Worm (Caenorhabditis elegans) whole organism, young adult: ENCODE results near the gene sir-2.3.

Source experiments
- B0035.1 ChIP-seq: sonication (generic microtip); optimal IDR thresholded peaks from 2 replicates; lab custom pipeline; 2016; ENCODE audit warnings: missing genetic modification characterization, mild to moderate bottlenecking, missing compliant biosample characterization, missing genotype, missing genetic modification reagents
- C06A6.2 ChIP-seq: fragments of 200-800 bp; sonication (Bioruptor generic); conservative IDR thresholded peaks from 2 replicates; pipeline ENCODE4 v1.3.6; 2022; ENCODE audit warnings: missing genetic modification characterization, missing compliant biosample characterization
- C17E4.6 ChIP-seq: fragments of 200-800 bp; sonication (Bioruptor generic); IDR thresholded peaks from 2 replicates; pipeline ENCODE4 v1.3.6; 2022; ENCODE audit warnings: missing genetic modification reagents, missing genetic modification characterization, missing compliant biosample characterization
- F10E7.11 ChIP-seq: sonication (generic microtip); optimal IDR thresholded peaks from 2 replicates; lab custom pipeline; 2017; ENCODE audit warnings: mild to moderate bottlenecking, missing genetic modification characterization, moderate library complexity, missing compliant biosample characterization
- F23B12.7 ChIP-seq: sonication (generic microtip); optimal IDR thresholded peaks from 2 replicates; lab custom pipeline; 2017; ENCODE audit warnings: missing genetic modification characterization, mild to moderate bottlenecking, missing compliant biosample characterization, antibody characterized with exemption, moderate library complexity; ENCODE audit not compliant: insufficient read depth
- F33H1.4 ChIP-seq: fragments of 200-800 bp; sonication (Bioruptor generic); IDR thresholded peaks from 2 replicates; pipeline ENCODE4 v1.3.6; 2022; ENCODE audit warnings: missing genetic modification reagents, missing genetic modification characterization, missing compliant biosample characterization
- F49E8.2 ChIP-seq: sonication (generic microtip); optimal IDR thresholded peaks from 3 replicates; lab custom pipeline; 2017; ENCODE audit warnings: missing genetic modification characterization, mild to moderate bottlenecking, missing compliant biosample characterization, antibody characterized with exemption, moderate library complexity; ENCODE audit not compliant: insufficient read depth
- F52B5.7 ChIP-seq: sonication (generic microtip); optimal IDR thresholded peaks from 2 replicates; lab custom pipeline; 2016; ENCODE audit warnings: mild to moderate bottlenecking, missing genetic modification characterization, missing compliant biosample characterization
- F57C9.4 ChIP-seq: sonication (generic microtip); optimal IDR thresholded peaks from 2 replicates; lab custom pipeline; 2017; ENCODE audit warnings: mild to moderate bottlenecking, missing genetic modification characterization, missing compliant biosample characterization
- K11D2.4 ChIP-seq: fragments of 200-800 bp; sonication (Bioruptor generic); IDR thresholded peaks from 2 replicates; pipeline ENCODE4 v1.3.6; 2022; ENCODE audit warnings: missing genetic modification reagents, missing genetic modification characterization, missing compliant biosample characterization
- K12H6.12 ChIP-seq: fragments of 200-800 bp; sonication (Bioruptor generic); optimal IDR thresholded peaks from 2 replicates; lab custom pipeline; 2018; ENCODE audit warnings: mild to moderate bottlenecking, missing genetic modification characterization, missing compliant biosample characterization
- Y56A3A.18 ChIP-seq: fragments of 200-800 bp; sonication (Bioruptor generic); IDR thresholded peaks from 2 replicates; pipeline ENCODE4 v1.3.6; 2022; ENCODE audit warnings: missing genetic modification reagents, missing genetic modification characterization, missing compliant biosample characterization
- Y67H2A.10 ChIP-seq: fragments of 200-800 bp; sonication (Bioruptor generic); conservative IDR thresholded peaks from 2 replicates; pipeline ENCODE4 v1.3.6; 2022; ENCODE audit warnings: missing genetic modification reagents, missing genetic modification characterization, missing compliant biosample characterization
- Y79H2A.3 ChIP-seq: fragments of 200-800 bp; sonication (Bioruptor generic); conservative IDR thresholded peaks from 2 replicates; pipeline ENCODE4 v1.3.6; 2022; ENCODE audit warnings: missing genetic modification reagents, missing genetic modification characterization, missing compliant biosample characterization
- Y95B8A.8 ChIP-seq: fragments of 200-800 bp; sonication (Bioruptor generic); IDR thresholded peaks from 2 replicates; pipeline ENCODE4 v1.3.6; 2022; ENCODE audit warnings: missing genetic modification reagents, missing genetic modification characterization, missing compliant biosample characterization
- atf-7 ChIP-seq: sonication (generic microtip); optimal IDR thresholded peaks from 2 replicates; lab custom pipeline; 2017; ENCODE audit warnings: mild to moderate bottlenecking, missing genetic modification characterization, missing compliant biosample characterization
- attf-6 ChIP-seq: fragments of 200-800 bp; sonication (Bioruptor generic); IDR thresholded peaks from 2 replicates; pipeline ENCODE4 v1.3.6; 2022; ENCODE audit warnings: missing genetic modification reagents, missing genetic modification characterization, missing compliant biosample characterization
- bed-2 ChIP-seq: fragments of 200-800 bp; sonication (Bioruptor generic); IDR thresholded peaks from 2 replicates; pipeline ENCODE4 v1.3.6; 2022; ENCODE audit warnings: missing genetic modification reagents, missing genetic modification characterization, missing compliant biosample characterization
- cebp-1 ChIP-seq, 2 experiments: fragments of 200-800 bp in 1 of 2; sonication (Bioruptor generic) in 1 of 2; sonication (generic microtip) in 1 of 2; IDR thresholded peaks in 1 of 2; optimal IDR thresholded peaks in 1 of 2; 2 replicates each; pipeline versions ENCODE4 v1.3.6 to Lab custom; 2017 to 2022; ENCODE audit warnings: missing compliant biosample characterization in 2 of 2, missing genetic modification characterization in 2 of 2, mild to moderate bottlenecking in 1 of 2, missing genetic modification reagents in 1 of 2, moderate library complexity in 1 of 2
- ceh-100 ChIP-seq: fragments of 200-800 bp; sonication (Bioruptor generic); IDR thresholded peaks from 2 replicates; pipeline ENCODE4 v1.3.6; 2022; ENCODE audit warnings: missing genetic modification reagents, missing genetic modification characterization, missing compliant biosample characterization
- ceh-91 ChIP-seq: fragments of 200-800 bp; sonication (Bioruptor generic); IDR thresholded peaks from 2 replicates; pipeline ENCODE4 v1.3.6; 2022; ENCODE audit warnings: missing genetic modification reagents, missing genetic modification characterization, missing compliant biosample characterization
- dox-1 ChIP-seq: fragments of 200-800 bp; sonication (Bioruptor generic); IDR thresholded peaks from 2 replicates; pipeline ENCODE4 v1.3.6; 2022; ENCODE audit warnings: missing genetic modification reagents, missing genetic modification characterization, missing compliant biosample characterization
- dpl-1 ChIP-seq: fragments of 150-350 bp; optimal IDR thresholded peaks from 2 replicates; lab custom pipeline; 2014; ENCODE audit warnings: missing biosample characterization, missing genetic modification reagents, missing genetic modification characterization
- egl-44 ChIP-seq: fragments of 200-800 bp; sonication (Bioruptor generic); IDR thresholded peaks from 2 replicates; pipeline ENCODE4 v1.3.6; 2022; ENCODE audit warnings: missing genetic modification reagents, missing genetic modification characterization, missing compliant biosample characterization
- ekl-4 ChIP-seq: fragments of 200-800 bp; sonication (Bioruptor generic); IDR thresholded peaks from 2 replicates; pipeline ENCODE4 v1.3.6; 2022; ENCODE audit warnings: missing genetic modification reagents, missing genetic modification characterization, missing compliant biosample characterization
- fkh-3 ChIP-seq: sonication (generic microtip); optimal IDR thresholded peaks from 2 replicates; lab custom pipeline; 2016; ENCODE audit warnings: mild to moderate bottlenecking, missing genetic modification characterization, missing compliant biosample characterization
- gei-17 ChIP-seq: fragments of 200-800 bp; sonication (Bioruptor generic); optimal IDR thresholded peaks from 2 replicates; lab custom pipeline; 2018; ENCODE audit warnings: mild to moderate bottlenecking, missing genetic modification characterization, missing compliant biosample characterization
- hrde-1 ChIP-seq: sonication (generic microtip); optimal IDR thresholded peaks from 2 replicates; lab custom pipeline; 2016; ENCODE audit warnings: missing genetic modification characterization, mild to moderate bottlenecking, missing compliant biosample characterization, moderate library complexity, missing genotype, missing genetic modification reagents, borderline replicate concordance
- hsf-1 ChIP-seq: fragments of 200-800 bp; sonication (Bioruptor generic); IDR thresholded peaks from 2 replicates; pipeline ENCODE4 v1.3.6; 2022; ENCODE audit warnings: missing genetic modification reagents, missing genetic modification characterization, missing compliant biosample characterization
- lin-26 ChIP-seq: fragments of 200-800 bp; sonication (Bioruptor generic); IDR thresholded peaks from 2 replicates; pipeline ENCODE4 v1.3.6; 2022; ENCODE audit warnings: missing genetic modification reagents, missing genetic modification characterization, missing compliant biosample characterization
- lin-35 ChIP-seq, 3 experiments: fragments of 150-350 bp in 2 of 3; sonication (generic microtip) in 1 of 3; optimal IDR thresholded peaks; 2 replicates each; lab custom pipeline; 2014 to 2018; ENCODE audit warnings: missing biosample characterization in 3 of 3, missing genetic modification characterization in 3 of 3, missing genetic modification reagents in 3 of 3
- lin-40 ChIP-seq: sonication (generic microtip); optimal IDR thresholded peaks from 2 replicates; lab custom pipeline; 2016; ENCODE audit warnings: missing genetic modification characterization, mild to moderate bottlenecking, missing compliant biosample characterization, missing genotype, missing genetic modification reagents
- lir-1 ChIP-seq: fragments of 200-800 bp; sonication (Bioruptor generic); conservative IDR thresholded peaks from 2 replicates; pipeline ENCODE4 v1.3.6; 2022; ENCODE audit warnings: missing genetic modification reagents, missing genetic modification characterization, missing compliant biosample characterization
- lsy-27 ChIP-seq: sonication (generic microtip); optimal IDR thresholded peaks from 2 replicates; lab custom pipeline; 2017; ENCODE audit warnings: missing genetic modification characterization, mild to moderate bottlenecking, missing compliant biosample characterization, antibody characterized with exemption, missing genotype, borderline replicate concordance; ENCODE audit not compliant: insufficient read depth
- madf-10 ChIP-seq: sonication (generic microtip); optimal IDR thresholded peaks from 2 replicates; lab custom pipeline; 2016; ENCODE audit warnings: mild to moderate bottlenecking, missing genetic modification characterization, missing compliant biosample characterization
- madf-3 ChIP-seq: fragments of 200-800 bp; sonication (Bioruptor generic); IDR thresholded peaks from 2 replicates; pipeline ENCODE4 v1.3.6; 2022; ENCODE audit warnings: missing genetic modification reagents, missing genetic modification characterization, missing compliant biosample characterization
- madf-6 ChIP-seq: fragments of 200-800 bp; sonication (Bioruptor generic); IDR thresholded peaks from 2 replicates; pipeline ENCODE4 v1.3.6; 2022; ENCODE audit warnings: missing genetic modification reagents, missing genetic modification characterization, missing compliant biosample characterization
- nfya-2 ChIP-seq: fragments of 200-800 bp; sonication (Bioruptor generic); IDR thresholded peaks from 2 replicates; pipeline ENCODE4 v1.3.6; 2022; ENCODE audit warnings: missing genetic modification reagents, missing genetic modification characterization, missing compliant biosample characterization
- nhr-80 ChIP-seq: sonication (generic microtip); optimal IDR thresholded peaks from 2 replicates; lab custom pipeline; 2016; ENCODE audit warnings: missing genetic modification characterization, missing compliant biosample characterization
- pbrm-1 ChIP-seq: fragments of 200-800 bp; sonication (Bioruptor generic); IDR thresholded peaks from 2 replicates; pipeline ENCODE4 v1.3.6; 2022; ENCODE audit warnings: missing genetic modification reagents, missing genetic modification characterization, missing compliant biosample characterization
- rec-8 ChIP-seq, 2 experiments: sonication (generic microtip); optimal IDR thresholded peaks; 2 replicates each; lab custom pipeline; 2016; ENCODE audit warnings: mild to moderate bottlenecking in 2 of 2, missing genetic modification characterization in 2 of 2, missing genetic modification reagents in 2 of 2, missing genotype in 2 of 2, missing biosample characterization in 1 of 2, missing compliant biosample characterization in 1 of 2, moderate library complexity in 1 of 2
- repo-1 ChIP-seq: sonication (generic microtip); optimal IDR thresholded peaks from 2 replicates; lab custom pipeline; 2017; ENCODE audit warnings: mild to moderate bottlenecking, missing genetic modification characterization, missing compliant biosample characterization
- rpc-1 ChIP-seq, 2 experiments: fragments of 150-350 bp in 1 of 2; sonication (generic microtip) in 1 of 2; optimal IDR thresholded peaks; 2 replicates each; lab custom pipeline; 2014 to 2018; ENCODE audit warnings: missing biosample characterization in 1 of 2, missing genetic modification characterization in 1 of 2, missing genetic modification reagents in 1 of 2, missing genotype in 1 of 2
- sdz-38 ChIP-seq: sonication (generic microtip); optimal IDR thresholded peaks from 2 replicates; lab custom pipeline; 2016; ENCODE audit warnings: missing genotype, missing genetic modification characterization, missing compliant biosample characterization
- unc-130 ChIP-seq: sonication (generic microtip); optimal IDR thresholded peaks from 2 replicates; lab custom pipeline; 2016; ENCODE audit warnings: missing genetic modification reagents, missing genetic modification characterization, missing compliant biosample characterization
- ztf-22 ChIP-seq: fragments of 200-800 bp; sonication (Bioruptor generic); optimal IDR thresholded peaks from 2 replicates; lab custom pipeline; 2018; ENCODE audit warnings: mild to moderate bottlenecking, missing genetic modification characterization, moderate library complexity, missing compliant biosample characterization
- ztf-25 ChIP-seq: fragments of 200-800 bp; sonication (Bioruptor generic); IDR thresholded peaks from 2 replicates; pipeline ENCODE4 v1.3.6; 2022; ENCODE audit warnings: missing genetic modification reagents, missing genetic modification characterization, missing compliant biosample characterization

The sir-2.3 gene

ce11 chrX:13356469-13356868, 25.0 kb downstream of the sir-2.3 start:
- TF ChIP-seq lin-35 (GFP tag; optimal IDR thresholded peaks at IDR 0.05; lab: Kevin White, UChicago): no peak
- TF ChIP-seq cebp-1 (GFP tag; IDR thresholded peaks at IDR 0.05; lab: Robert Waterston, UW): no peak
- TF ChIP-seq cebp-1 (tag; optimal IDR thresholded peaks at IDR 0.05; lab: Kevin White, UChicago): peak; percentile 61
- no peak for TF ChIP-seq hrde-1 (tag; lab: Kevin White, UChicago)
- no peak for TF ChIP-seq B0035.1 (tag; lab: Kevin White, UChicago)
- no peak for TF ChIP-seq F23B12.7 (tag; lab: Kevin White, UChicago)
- TF ChIP-seq egl-44 (GFP tag; lab: Robert Waterston, UW): 0 out of 2 replicates have a peak, but pooled peaks have one; percentile 44
- TF ChIP-seq Y67H2A.10: no peak
- TF ChIP-seq fkh-3: no peak
- no peak for TF ChIP-seq unc-130
- TF ChIP-seq bed-2: no peak
- no peak for TF ChIP-seq C17E4.6 (GFP tag; lab: Robert Waterston, UW)
- TF ChIP-seq K12H6.12 (tag; lab: Kevin White, UChicago): no peak
- no peak for TF ChIP-seq attf-6
- TF ChIP-seq hsf-1: no peak
- peak; percentile 9 for TF ChIP-seq gei-17 (GFP tag; lab: Kevin White, UChicago)
- TF ChIP-seq lin-26 (GFP tag; lab: Robert Waterston, UW): no peak
- TF ChIP-seq ztf-25 (GFP tag; lab: Robert Waterston, UW): no peak
- no peak for TF ChIP-seq Y95B8A.8 (GFP tag; lab: Robert Waterston, UW)
- no peak for TF ChIP-seq pbrm-1 (GFP tag; lab: Robert Waterston, UW)
- TF ChIP-seq madf-10 (tag; lab: Kevin White, UChicago): no peak
- no peak for TF ChIP-seq F57C9.4 (tag; lab: Kevin White, UChicago)
- TF ChIP-seq nhr-80 (tag; lab: Kevin White, UChicago): peak; percentile 89
- peak; percentile 83 for TF ChIP-seq lin-40 (tag; lab: Kevin White, UChicago)
- no peak for TF ChIP-seq F33H1.4 (GFP tag; lab: Robert Waterston, UW)
- TF ChIP-seq dpl-1 (GFP tag; lab: Kevin White, UChicago): no peak
- no peak for TF ChIP-seq rpc-1 (optimal IDR thresholded peaks at IDR 0.05; lab: Kevin White, UChicago)
- TF ChIP-seq rpc-1 (tag; optimal IDR thresholded peaks at IDR 0.05; lab: Kevin White, UChicago): no peak
- 0 out of 2 replicates have a peak, but pooled peaks have one; percentile 28 for TF ChIP-seq Y56A3A.18 (GFP tag; lab: Robert Waterston, UW)
- no peak for TF ChIP-seq lir-1
- TF ChIP-seq C06A6.2 (GFP tag; lab: Robert Waterston, UW): peak; percentile 53; the same call in 1 of the 2 replicates
- TF ChIP-seq ceh-100 (GFP tag; lab: Robert Waterston, UW): no peak
- TF ChIP-seq ekl-4 (GFP tag; lab: Robert Waterston, UW): no peak
- peak; percentile 47 for TF ChIP-seq dox-1 (GFP tag; lab: Robert Waterston, UW)
- TF ChIP-seq F10E7.11: no peak
- no peak for TF ChIP-seq madf-6
- no peak for TF ChIP-seq madf-3
- peak; percentile 68 for TF ChIP-seq K11D2.4
- no peak for TF ChIP-seq rec-8 (tag; optimal IDR thresholded peaks at IDR 0.05; lab: Kevin White, UChicago)
- peak; percentile 71 for TF ChIP-seq atf-7 (tag; lab: Kevin White, UChicago)
- TF ChIP-seq sdz-38: no peak
- no peak for TF ChIP-seq F49E8.2 (tag; lab: Kevin White, UChicago)
- TF ChIP-seq ztf-22 (GFP tag; lab: Kevin White, UChicago): peak; percentile 53
- peak; percentile 28 for TF ChIP-seq repo-1
- TF ChIP-seq lsy-27: no peak
- TF ChIP-seq F52B5.7 (tag; lab: Kevin White, UChicago): no peak
- TF ChIP-seq Y79H2A.3 (GFP tag; lab: Robert Waterston, UW): no peak
- TF ChIP-seq ceh-91 (GFP tag; lab: Robert Waterston, UW): no peak
- TF ChIP-seq nfya-2 (GFP tag; lab: Robert Waterston, UW): no peak
